Fruit fly (Drosophila melanogaster): Measurements from ENCODE around the gene tai.

dm6 chr2L:9160090-9160489, 6.5 kb upstream of the tai start:
- no peak for TF ChIP-seq psq (optimal IDR thresholded peaks at IDR 0.05)
- TF ChIP-seq h (optimal IDR thresholded peaks at IDR 0.05) = no peak
- TF ChIP-seq insv (optimal IDR thresholded peaks at IDR 0.05) = no peak
- no peak for TF ChIP-seq ttk (optimal IDR thresholded peaks at IDR 0.05)

Measured in Kc167 (cell line).